Worm (Caenorhabditis elegans): ENCODE data around the gene B0285.6.

Gene B0285.6

ce11 chrIII:4309303-4309702 is 40.6 kb upstream of the B0285.6 start:
- TF ChIP-seq F10E7.11 (tag; optimal IDR thresholded peaks at IDR 0.05) (no peak), ztf-22 (GFP tag; optimal IDR thresholded peaks at IDR 0.05) (no peak), B0336.3 (GFP tag; IDR thresholded peaks at IDR 0.05) (no peak), somi-1 (GFP tag; optimal IDR thresholded peaks at IDR 0.05) (no peak)

- TF ChIP-seq akir-1 (GFP tag; optimal IDR thresholded peaks at IDR 0.05): no peak
- no peak for TF ChIP-seq F57A8.1 (GFP tag; optimal IDR thresholded peaks at IDR 0.05)
- no peak for TF ChIP-seq ekl-4 (GFP tag; IDR thresholded peaks at IDR 0.05)
- no peak for TF ChIP-seq ccch-3 (GFP tag; optimal IDR thresholded peaks at IDR 0.05)
- TF ChIP-seq lin-26 (GFP tag; IDR thresholded peaks at IDR 0.05): no peak
- no peak for TF ChIP-seq ceh-27 (GFP tag; optimal IDR thresholded peaks at IDR 0.05)
- TF ChIP-seq lin-40 (tag; optimal IDR thresholded peaks at IDR 0.05): peak; percentile 71
- no peak for TF ChIP-seq Y53F4B.3 (GFP tag; IDR thresholded peaks at IDR 0.05)
- no peak for TF ChIP-seq nfyb-1 (GFP tag; IDR thresholded peaks at IDR 0.05)
- no peak for TF ChIP-seq F10E7.11 (tag; optimal IDR thresholded peaks at IDR 0.05)
- no peak for TF ChIP-seq ceh-58 (GFP tag; IDR thresholded peaks at IDR 0.05)
- no peak for TF ChIP-seq cebp-2 (GFP tag; IDR thresholded peaks at IDR 0.05)
- TF ChIP-seq Y56A3A.18 (GFP tag; IDR thresholded peaks at IDR 0.05): no peak
- no peak for TF ChIP-seq nhr-90 (tag; optimal IDR thresholded peaks at IDR 0.05)
- TF ChIP-seq F57C9.4 (tag; optimal IDR thresholded peaks at IDR 0.05): no peak
- peak; percentile 46 for TF ChIP-seq K12H6.12 (tag; optimal IDR thresholded peaks at IDR 0.05)
- no peak for TF ChIP-seq F23B12.7 (tag; optimal IDR thresholded peaks at IDR 0.05; ENCODE audit: insufficient read depth)
- TF ChIP-seq mcd-1 (GFP tag; IDR thresholded peaks at IDR 0.05): no peak
- no peak for TF ChIP-seq madf-3 (GFP tag; IDR thresholded peaks at IDR 0.05)
- no peak; the same call in none of the 2 replicates for TF ChIP-seq D2030.7 (GFP tag; IDR thresholded peaks at IDR 0.05)
- TF ChIP-seq B0035.1 (tag; optimal IDR thresholded peaks at IDR 0.05): no peak
- no peak for TF ChIP-seq bed-2 (GFP tag; IDR thresholded peaks at IDR 0.05)
- no peak for TF ChIP-seq athp-1 (tag; optimal IDR thresholded peaks at IDR 0.05)
- no peak for TF ChIP-seq F22D6.2 (tag; optimal IDR thresholded peaks at IDR 0.05)
- no peak for TF ChIP-seq mel-28 (tag; optimal IDR thresholded peaks at IDR 0.05; ENCODE audit: borderline replicate concordance)
- no peak for TF ChIP-seq nfya-1 (tag; optimal IDR thresholded peaks at IDR 0.05; ENCODE audit: borderline replicate concordance, insufficient read depth)
- no peak for TF ChIP-seq egl-18 (GFP tag; IDR thresholded peaks at IDR 0.05)
- TF ChIP-seq hsf-1 (GFP tag; IDR thresholded peaks at IDR 0.05): no peak
- no peak for TF ChIP-seq aptf-2 (GFP tag; conservative IDR thresholded peaks at IDR 0.05)
- TF ChIP-seq F49E8.2 (tag; optimal IDR thresholded peaks at IDR 0.05; ENCODE audit: insufficient read depth): no peak
- TF ChIP-seq ceh-40 (GFP tag; IDR thresholded peaks at IDR 0.05): no peak
- TF ChIP-seq hmg-1.2 (GFP tag; IDR thresholded peaks at IDR 0.05): peak; percentile 47; the same call in 1 of the 2 replicates
- no peak for TF ChIP-seq ztf-28 (GFP tag; IDR thresholded peaks at IDR 0.05)
- peak; percentile 94 for TF ChIP-seq F33H1.4 (GFP tag; IDR thresholded peaks at IDR 0.05)
- no peak for TF ChIP-seq rpc-1 (optimal IDR thresholded peaks at IDR 0.05)
- TF ChIP-seq rpc-1 (tag; optimal IDR thresholded peaks at IDR 0.05): no peak
- TF ChIP-seq tlf-1 (GFP tag; optimal IDR thresholded peaks at IDR 0.05): no peak
- no peak for TF ChIP-seq ztf-3 (GFP tag; optimal IDR thresholded peaks at IDR 0.05)
- no peak for TF ChIP-seq snpc-4 (GFP tag; optimal IDR thresholded peaks at IDR 0.05)
- peak in 1 of 4 experiments; percentile 11 for TF ChIP-seq snpc-4 (tag; optimal IDR thresholded peaks at IDR 0.05)
- no peak for TF ChIP-seq unc-130 (GFP tag; optimal IDR thresholded peaks at IDR 0.05)
- TF ChIP-seq ztf-22 (GFP tag; optimal IDR thresholded peaks at IDR 0.05): no peak
- no peak for TF ChIP-seq B0019.2 (GFP tag; conservative IDR thresholded peaks at IDR 0.05)
These were observed 36.6 kb upstream of the B0285.6 start, which contains the start of the genes evl-14 and dcn-1 for ce11 chrIII:4313061-4313962. Gene evl-14, minus strand, starts transcription at chrIII:4313128. Gene dcn-1, plus strand, starts transcription at chrIII:4313912.
